Fruit fly (Drosophila melanogaster) whole organism, embryonic: Measurements from ENCODE around the gene Rrp5.
A peak's percentile ranks its signal among the peaks of the same experiment; 100 is the strongest.

Source experiments
- Antp ChIP-seq: fragments of 200-800 bp; sonication (Bioruptor generic); optimal IDR thresholded peaks from 3 replicates; lab custom pipeline; 2016; ENCODE audit warnings: missing biosample characterization, missing genetic modification characterization
- Atf6 ChIP-seq: fragments of 200-800 bp; sonication (Bioruptor generic); IDR thresholded peaks from 2 replicates; pipeline ENCODE4 v1.3.6; 2022; ENCODE audit warnings: missing biosample characterization, missing genetic modification characterization
- BtbVII ChIP-seq: fragments of 200-800 bp; sonication (Bioruptor generic); optimal IDR thresholded peaks from 3 replicates; lab custom pipeline; 2017; ENCODE audit warnings: missing biosample characterization, mild to moderate bottlenecking, missing genetic modification characterization
- CG10979 ChIP-seq: fragments of 200-800 bp; sonication (Bioruptor generic); optimal IDR thresholded peaks from 2 replicates; lab custom pipeline; 2018; ENCODE audit warnings: missing biosample characterization, mild to moderate bottlenecking, missing genetic modification characterization, moderate library complexity
- CG11085 ChIP-seq: fragments of 200-800 bp; sonication (Bioruptor generic); IDR thresholded peaks from 2 replicates; pipeline ENCODE4 v1.3.6; 2022; ENCODE audit warnings: missing biosample characterization, missing genetic modification characterization
- CG11247 ChIP-seq: fragments of 200-800 bp; sonication (Bioruptor generic); IDR thresholded peaks from 2 replicates; pipeline ENCODE4 v1.3.6; 2022; ENCODE audit warnings: missing biosample characterization, missing genetic modification characterization
- CG12236 ChIP-seq: fragments of 200-800 bp; sonication (Bioruptor generic); optimal IDR thresholded peaks from 2 replicates; lab custom pipeline; 2016; ENCODE audit warnings: missing biosample characterization, missing genetic modification characterization
- CG1602 ChIP-seq: fragments of 200-800 bp; sonication (Bioruptor generic); optimal IDR thresholded peaks from 3 replicates; lab custom pipeline; 2016; ENCODE audit warnings: missing biosample characterization, missing genetic modification characterization
- CG1603 ChIP-seq: fragments of 200-800 bp; sonication (Bioruptor generic); optimal IDR thresholded peaks from 2 replicates; lab custom pipeline; 2019; ENCODE audit warnings: missing biosample characterization, mild to moderate bottlenecking, missing genetic modification characterization, moderate library complexity
- CG17912 ChIP-seq: fragments of 200-800 bp; sonication (Bioruptor generic); optimal IDR thresholded peaks from 2 replicates; lab custom pipeline; 2018; ENCODE audit warnings: missing biosample characterization, mild to moderate bottlenecking, missing genetic modification characterization
- CG2116 ChIP-seq: fragments of 200-800 bp; sonication (Bioruptor generic); optimal IDR thresholded peaks from 3 replicates; lab custom pipeline; 2018; ENCODE audit warnings: missing biosample characterization, mild to moderate bottlenecking, missing genetic modification characterization
- CG30020 ChIP-seq: fragments of 200-800 bp; optimal IDR thresholded peaks from 2 replicates; lab custom pipeline; 2019; ENCODE audit warnings: missing biosample characterization, mild to moderate bottlenecking, missing genetic modification characterization, moderate library complexity
- CG31441 ChIP-seq: fragments of 200-800 bp; sonication (Bioruptor generic); IDR thresholded peaks from 2 replicates; pipeline ENCODE4 v1.3.6; 2022; ENCODE audit warnings: missing biosample characterization, missing genetic modification characterization
- CG34376 ChIP-seq: fragments of 200-800 bp; sonication (Bioruptor generic); optimal IDR thresholded peaks from 2 replicates; lab custom pipeline; 2018; ENCODE audit warnings: missing biosample characterization, mild to moderate bottlenecking, missing genetic modification characterization
- CG34422 ChIP-seq: fragments of 200-800 bp; sonication (Bioruptor generic); IDR thresholded peaks from 3 replicates; pipeline ENCODE4 v1.3.6; 2022; ENCODE audit warnings: missing biosample characterization, missing genetic modification characterization
- CG3726 ChIP-seq: fragments of 200-800 bp; sonication (Bioruptor generic); IDR thresholded peaks from 3 replicates; pipeline ENCODE4, ENCODE4 v1.3.6; 2022; ENCODE audit warnings: missing biosample characterization, missing genetic modification characterization
- CG3838 ChIP-seq: fragments of 200-800 bp; sonication (Bioruptor generic); optimal IDR thresholded peaks from 3 replicates; lab custom pipeline; 2016; ENCODE audit warnings: missing biosample characterization, missing genetic modification characterization
- CG42726 ChIP-seq: fragments of 200-800 bp; sonication (Bioruptor generic); IDR thresholded peaks from 2 replicates; pipeline ENCODE4 v1.3.6; 2022; ENCODE audit warnings: missing biosample characterization, missing genetic modification characterization; ENCODE audit not compliant: partially characterized antibody
- CG4282 ChIP-seq: fragments of 200-800 bp; sonication (Bioruptor generic); optimal IDR thresholded peaks from 2 replicates; lab custom pipeline; 2016; ENCODE audit warnings: missing biosample characterization, missing genetic modification characterization
- CG4730 ChIP-seq: fragments of 200-800 bp; sonication (Bioruptor generic); IDR thresholded peaks from 2 replicates; pipeline ENCODE4 v1.3.6; 2022; ENCODE audit warnings: missing biosample characterization, missing genetic modification characterization
- CG6813 ChIP-seq: fragments of 200-800 bp; sonication (Bioruptor generic); optimal IDR thresholded peaks from 2 replicates; lab custom pipeline; 2017; ENCODE audit warnings: missing biosample characterization, missing genetic modification characterization, mild to moderate bottlenecking, moderate library complexity, missing genetic modification reagents
- CG7372 ChIP-seq: fragments of 200-800 bp; sonication (Bioruptor generic); IDR thresholded peaks from 2 replicates; pipeline ENCODE4 v1.3.6; 2022; ENCODE audit warnings: missing biosample characterization, missing genetic modification characterization
- CG7963 ChIP-seq: fragments of 200-800 bp; sonication (Bioruptor generic); IDR thresholded peaks from 3 replicates; pipeline ENCODE4 v1.3.6; 2022; ENCODE audit warnings: missing biosample characterization, missing genetic modification characterization; ENCODE audit not compliant: partially characterized antibody
- CG7987 ChIP-seq: fragments of 200-800 bp; sonication (Bioruptor generic); optimal IDR thresholded peaks from 2 replicates; lab custom pipeline; 2018; ENCODE audit warnings: missing biosample characterization, mild to moderate bottlenecking, missing genetic modification characterization, moderate library complexity
- Dad ChIP-seq: fragments of 200-800 bp; sonication (Bioruptor generic); optimal IDR thresholded peaks from 3 replicates; lab custom pipeline; 2016; ENCODE audit warnings: missing biosample characterization, missing genetic modification characterization
- Doc2 ChIP-seq: fragments of 200-800 bp; sonication (Bioruptor generic); IDR thresholded peaks from 2 replicates; pipeline ENCODE4 v1.3.6; 2022; ENCODE audit warnings: missing biosample characterization, missing genetic modification characterization
- Drgx ChIP-seq: fragments of 200-800 bp; sonication (Bioruptor generic); IDR thresholded peaks from 2 replicates; pipeline ENCODE4 v1.3.6; 2022; ENCODE audit warnings: missing biosample characterization, missing genetic modification characterization
- H15 ChIP-seq: fragments of 200-800 bp; sonication (Bioruptor generic); IDR thresholded peaks from 3 replicates; pipeline ENCODE4 v1.3.6; 2022; ENCODE audit warnings: missing biosample characterization, missing genetic modification characterization
- HLH54F ChIP-seq: fragments of 200-800 bp; sonication (Bioruptor generic); optimal IDR thresholded peaks from 3 replicates; lab custom pipeline; 2016; ENCODE audit warnings: missing biosample characterization, missing genetic modification characterization
- Hmr ChIP-seq: fragments of 200-800 bp; sonication (Bioruptor generic); optimal IDR thresholded peaks from 3 replicates; lab custom pipeline; 2017; ENCODE audit warnings: mild to moderate bottlenecking, missing biosample characterization, missing genetic modification reagents, missing genetic modification characterization
- Lpt ChIP-seq: fragments of >200 bp; optimal IDR thresholded peaks from 2 replicates; lab custom pipeline; 2018; ENCODE audit warnings: missing biosample characterization, missing genetic modification characterization
- MESR4 ChIP-seq: fragments of 200-800 bp; sonication (Bioruptor generic); optimal IDR thresholded peaks from 2 replicates; lab custom pipeline; 2018; ENCODE audit warnings: missing biosample characterization, mild to moderate bottlenecking, missing genetic modification characterization, moderate library complexity
- Meics ChIP-seq: fragments of 200-800 bp; sonication (Bioruptor generic); optimal IDR thresholded peaks from 2 replicates; lab custom pipeline; 2017; ENCODE audit warnings: missing biosample characterization, mild to moderate bottlenecking, missing genetic modification characterization
- Myb ChIP-seq: fragments of 200-800 bp; sonication (Bioruptor generic); optimal IDR thresholded peaks from 2 replicates; lab custom pipeline; 2016; ENCODE audit warnings: missing biosample characterization, missing genetic modification characterization
- NC2β ChIP-seq: fragments of 200-800 bp; sonication (Bioruptor generic); optimal IDR thresholded peaks from 2 replicates; lab custom pipeline; 2016; ENCODE audit warnings: missing biosample characterization, missing genetic modification characterization
- NfI ChIP-seq: fragments of 200-800 bp; sonication (Bioruptor generic); optimal IDR thresholded peaks from 3 replicates; lab custom pipeline; 2018; ENCODE audit warnings: missing biosample characterization, mild to moderate bottlenecking, missing genetic modification characterization, moderate library complexity
- Sry-β ChIP-seq: fragments of 200-800 bp; sonication (Bioruptor generic); optimal IDR thresholded peaks from 2 replicates; lab custom pipeline; 2018; ENCODE audit warnings: missing biosample characterization, mild to moderate bottlenecking, missing genetic modification characterization, moderate library complexity
- Vsx1 ChIP-seq: fragments of 200-800 bp; sonication (Bioruptor generic); optimal IDR thresholded peaks from 2 replicates; lab custom pipeline; 2017; ENCODE audit warnings: missing biosample characterization, mild to moderate bottlenecking, missing genetic modification characterization, missing genetic modification reagents
- aop ChIP-seq: fragments of 200-800 bp; sonication (Bioruptor generic); IDR thresholded peaks from 2 replicates; pipeline ENCODE4 v1.3.6; 2022; ENCODE audit warnings: missing biosample characterization, missing genetic modification characterization
- cwo ChIP-seq: fragments of 200-800 bp; sonication (Bioruptor generic); optimal IDR thresholded peaks from 3 replicates; lab custom pipeline; 2017; ENCODE audit warnings: missing biosample characterization, missing genetic modification characterization, mild to moderate bottlenecking, moderate library complexity, missing genetic modification reagents
- dmrt99B ChIP-seq: fragments of 200-800 bp; sonication (Bioruptor generic); optimal IDR thresholded peaks from 2 replicates; lab custom pipeline; 2018; ENCODE audit warnings: missing biosample characterization, mild to moderate bottlenecking, missing genetic modification characterization, moderate library complexity
- en ChIP-seq: fragments of 200-800 bp; sonication (Bioruptor generic); optimal IDR thresholded peaks from 2 replicates; lab custom pipeline; 2016; ENCODE audit warnings: missing biosample characterization, missing genetic modification characterization
- eve ChIP-seq, 2 experiments: fragments of >200 bp; optimal IDR thresholded peaks; 2 replicates each; lab custom pipeline; 2017; ENCODE audit warnings: missing biosample characterization in 2 of 2, missing genetic modification characterization in 2 of 2
- grau ChIP-seq: fragments of 200-800 bp; optimal IDR thresholded peaks from 3 replicates; lab custom pipeline; 2019; ENCODE audit warnings: missing biosample characterization, mild to moderate bottlenecking, missing genetic modification characterization, moderate library complexity
- jumu ChIP-seq: fragments of 200-800 bp; sonication (Bioruptor generic); optimal IDR thresholded peaks from 3 replicates; lab custom pipeline; 2016; ENCODE audit warnings: missing biosample characterization, missing genetic modification characterization
- salm ChIP-seq: fragments of 200-800 bp; sonication (Bioruptor generic); optimal IDR thresholded peaks from 2 replicates; lab custom pipeline; 2018; ENCODE audit warnings: missing biosample characterization, mild to moderate bottlenecking, missing genetic modification characterization
- slbo ChIP-seq: fragments of 200-800 bp; sonication (Bioruptor generic); IDR thresholded peaks from 2 replicates; pipeline ENCODE4 v1.3.6; 2022; ENCODE audit warnings: missing biosample characterization, missing genetic modification characterization
- tap ChIP-seq: fragments of 200-800 bp; optimal IDR thresholded peaks from 3 replicates; lab custom pipeline; 2019; ENCODE audit warnings: missing biosample characterization, mild to moderate bottlenecking, missing genetic modification characterization, moderate library complexity
- tll ChIP-seq, 2 experiments: fragments of 200-800 bp in 1 of 2; fragments of >200 bp in 1 of 2; sonication (Bioruptor generic) in 1 of 2; optimal IDR thresholded peaks; 2 replicates each; lab custom pipeline; 2017 to 2019; ENCODE audit warnings: missing biosample characterization in 2 of 2, missing genetic modification characterization in 2 of 2, mild to moderate bottlenecking in 1 of 2, moderate library complexity in 1 of 2
- wor ChIP-seq: fragments of 200-800 bp; sonication (Bioruptor generic); IDR thresholded peaks from 2 replicates; pipeline ENCODE4 v1.3.6; 2022; ENCODE audit warnings: missing biosample characterization, missing genetic modification characterization

The Rrp5 gene

DNA sequence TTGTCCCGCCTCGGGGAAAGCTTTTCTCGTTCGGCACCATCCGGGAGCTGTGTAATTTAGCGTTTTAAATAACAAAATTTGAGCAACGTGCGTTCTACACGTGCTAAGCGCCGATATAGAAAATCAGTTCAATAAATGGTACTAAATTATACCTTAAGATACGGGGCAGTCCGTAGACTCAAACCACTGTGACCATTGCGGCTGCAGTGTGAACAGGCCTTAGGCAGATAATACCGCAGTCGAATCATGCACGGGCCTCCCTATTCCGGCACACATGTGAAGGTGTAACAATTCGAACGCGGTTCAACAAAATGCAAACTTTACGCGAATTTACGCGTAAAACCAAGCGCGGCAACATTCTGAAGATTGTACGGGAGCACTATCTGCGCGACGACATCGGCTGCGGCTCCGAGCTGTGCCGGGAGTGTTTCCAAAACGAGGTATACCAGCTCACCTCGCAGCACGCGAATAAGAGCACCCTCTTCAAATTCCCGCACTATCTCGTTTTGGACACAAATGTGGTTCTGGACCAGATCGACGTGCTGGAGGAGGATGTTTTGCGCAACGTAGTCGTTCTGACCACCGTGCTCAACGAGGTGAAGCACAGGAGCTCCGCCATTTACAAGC, at the start of gene Rrp5, which contains the start of gene Dis3 (continued):
- TF ChIP-seq CG12236 (GFP tag; lab: Kevin White, UChicago): no peak
- TF ChIP-seq Dad: peak; percentile 19
- no peak for TF ChIP-seq CG4730 (GFP tag; lab: Robert Waterston, UW)
- 0 out of 2 replicates have a peak, but pooled peaks have one; percentile 65 for TF ChIP-seq CG42726 (GFP tag; lab: Robert Waterston, UW)
- TF ChIP-seq Vsx1 (GFP tag; lab: Kevin White, UChicago): no peak
- TF ChIP-seq NfI (GFP tag; lab: Kevin White, UChicago): no peak
- TF ChIP-seq slbo (GFP tag; lab: Robert Waterston, UW): peak; percentile 80
- TF ChIP-seq CG4282 (GFP tag; lab: Kevin White, UChicago): no peak
- no peak for TF ChIP-seq tll (GFP tag; optimal IDR thresholded peaks at IDR 0.05; lab: Kevin White, UChicago)
- TF ChIP-seq Doc2 (GFP tag; lab: Robert Waterston, UW): no peak
- TF ChIP-seq wor: no peak
- peak; percentile 3 for TF ChIP-seq CG1602 (GFP tag; lab: Kevin White, UChicago)
- no peak for TF ChIP-seq Sry-β (GFP tag; lab: Kevin White, UChicago)
- TF ChIP-seq CG17912 (GFP tag; lab: Kevin White, UChicago): peak; percentile 13
- TF ChIP-seq CG34422: peak; percentile 89
- no peak for TF ChIP-seq CG34376 (GFP tag; lab: Kevin White, UChicago)
- TF ChIP-seq CG7963 (GFP tag; lab: Robert Waterston, UW): no peak
- peak; percentile 39 for TF ChIP-seq jumu
- TF ChIP-seq CG11085 (GFP tag; lab: Robert Waterston, UW): peak; percentile 42; the same call in 1 of the 2 replicates
- peak; percentile 86 for TF ChIP-seq MESR4 (GFP tag; lab: Kevin White, UChicago)
- TF ChIP-seq en: no peak
- peak; percentile 94 for TF ChIP-seq CG1603 (tag; lab: Kevin White, UChicago)
- TF ChIP-seq aop (GFP tag; lab: Robert Waterston, UW): no peak
- TF ChIP-seq cwo (GFP tag; lab: Kevin White, UChicago): peak; percentile 87
- TF ChIP-seq BtbVII (GFP tag; lab: Kevin White, UChicago): no peak
- TF ChIP-seq CG11247 (GFP tag; lab: Robert Waterston, UW): peak; percentile 51
- TF ChIP-seq CG10979 (tag; lab: Kevin White, UChicago): peak; percentile 55
- TF ChIP-seq Atf6 (GFP tag; lab: Robert Waterston, UW): no peak
- TF ChIP-seq salm (tag; lab: Kevin White, UChicago): no peak
- no peak for TF ChIP-seq CG3726 (GFP tag; lab: Robert Waterston, UW)
- TF ChIP-seq CG31441 (GFP tag; lab: Robert Waterston, UW): no peak
- TF ChIP-seq CG7987 (GFP tag; lab: Kevin White, UChicago): peak; percentile 26
- TF ChIP-seq NC2β (GFP tag; lab: Kevin White, UChicago): peak; percentile 59
- no peak for TF ChIP-seq Lpt
- TF ChIP-seq eve (GFP tag; optimal IDR thresholded peaks at IDR 0.05; lab: Kevin White, UChicago): no peak
- no peak for TF ChIP-seq Hmr (GFP tag; lab: Kevin White, UChicago)
- TF ChIP-seq CG6813 (GFP tag; lab: Kevin White, UChicago): no peak
- no peak for TF ChIP-seq Meics (GFP tag; lab: Kevin White, UChicago)
- TF ChIP-seq CG3838 (GFP tag; lab: Kevin White, UChicago): no peak
- peak; percentile 94 for TF ChIP-seq CG30020 (tag; lab: Kevin White, UChicago)
- TF ChIP-seq tap (tag; lab: Kevin White, UChicago): no peak
- no peak for TF ChIP-seq Drgx (GFP tag; lab: Robert Waterston, UW)
- TF ChIP-seq dmrt99B (tag; lab: Kevin White, UChicago): no peak
- TF ChIP-seq Antp (GFP tag; lab: Kevin White, UChicago): no peak
- TF ChIP-seq grau (tag; lab: Kevin White, UChicago): no peak
- TF ChIP-seq CG7372 (GFP tag; lab: Robert Waterston, UW): 0 out of 2 replicates have a peak, but pooled peaks have one; percentile 31
- TF ChIP-seq HLH54F: peak; percentile 50
- 0 out of 3 replicates have a peak, but pooled peaks have one; percentile 35 for TF ChIP-seq H15 (GFP tag; lab: Robert Waterston, UW)
- TF ChIP-seq Myb (GFP tag; lab: Kevin White, UChicago): peak; percentile 73
- TF ChIP-seq CG2116 (GFP tag; lab: Kevin White, UChicago): peak; percentile 52
